Worm (Caenorhabditis elegans): Measurements from ENCODE around the gene W09D6.5.
"Not testable (repeated sequence)": the region's sequence is repeated elsewhere in the genome, so short reads cannot be mapped to it uniquely, and the experiment has no call there.

Gene W09D6.5

DNA sequence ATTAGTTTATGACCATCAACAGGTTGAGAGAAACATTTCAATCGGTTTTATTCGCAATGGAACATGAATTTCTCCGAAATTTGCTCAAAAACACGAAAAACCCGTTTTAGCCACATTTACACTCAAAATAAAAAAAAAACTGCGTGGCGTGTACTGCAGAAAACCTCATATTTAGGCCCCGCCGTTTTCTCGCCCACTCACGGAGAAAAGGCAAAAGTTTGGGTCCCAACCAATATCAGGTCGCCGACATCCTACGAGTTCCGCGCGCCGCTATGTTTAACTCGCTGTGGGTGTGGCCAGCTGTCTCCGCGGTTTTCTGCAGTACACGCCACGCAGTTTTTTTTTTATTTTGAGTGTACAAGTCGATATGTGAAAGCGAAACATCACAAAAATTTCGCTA is 35.6 kb downstream of the W09D6.5 start:
- no peak for TF ChIP-seq zip-8 (tag; optimal IDR thresholded peaks at IDR 0.05)
- no peak for TF ChIP-seq ces-1 (GFP tag; optimal IDR thresholded peaks at IDR 0.05)
- no peak for TF ChIP-seq bed-3 (GFP tag; optimal IDR thresholded peaks at IDR 0.05)
- no peak for TF ChIP-seq tbx-8 (GFP tag; optimal IDR thresholded peaks at IDR 0.05)
- no peak for TF ChIP-seq lin-32 (GFP tag; optimal IDR thresholded peaks at IDR 0.05)
- no peak for TF ChIP-seq mls-2 (tag; optimal IDR thresholded peaks at IDR 0.05)
- no peak for TF ChIP-seq mep-1 (tag; optimal IDR thresholded peaks at IDR 0.05)
- TF ChIP-seq unc-62 (GFP tag; optimal IDR thresholded peaks at IDR 0.05) = no peak
- TF ChIP-seq elt-3 (tag; optimal IDR thresholded peaks at IDR 0.05) = no peak
- no peak for TF ChIP-seq drap-1 (GFP tag; optimal IDR thresholded peaks at IDR 0.05)
- no peak for TF ChIP-seq nhr-2 (tag; optimal IDR thresholded peaks at IDR 0.05)
- no peak for TF ChIP-seq ztf-11 (tag; optimal IDR thresholded peaks at IDR 0.05)
- TF ChIP-seq nhr-76 (tag; optimal IDR thresholded peaks at IDR 0.05) = no peak
- no peak for TF ChIP-seq unc-39 (tag; optimal IDR thresholded peaks at IDR 0.05)
- TF ChIP-seq snpc-4 (tag; optimal IDR thresholded peaks at IDR 0.05) = no peak
- no peak for TF ChIP-seq ceh-83 (GFP tag; optimal IDR thresholded peaks at IDR 0.05)

DNA sequence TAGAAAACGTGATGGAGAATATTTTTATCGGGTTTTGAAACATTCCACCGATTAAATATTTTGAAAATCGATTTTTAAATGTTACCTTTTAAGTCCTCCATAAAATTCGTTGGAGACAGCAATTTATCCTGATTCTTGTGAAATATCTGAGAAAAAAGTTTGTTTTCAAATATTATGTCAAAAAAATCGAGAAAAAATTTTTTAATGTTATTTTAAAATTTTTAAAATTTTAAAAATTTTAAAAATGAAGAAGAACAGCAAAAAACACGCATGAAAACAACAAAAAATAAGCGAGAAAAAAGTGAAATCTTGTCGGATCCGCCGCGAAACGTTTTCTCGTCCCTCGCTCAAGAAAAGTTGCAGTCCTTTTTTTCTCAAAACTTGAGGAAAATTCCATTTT is 39.2 kb downstream of the W09D6.5 start, which contains the start of gene Y48A6C.8:
TSS of gene Y48A6C.8 (minus strand) at position 101 of the 400 bp plus-strand sequence.
- TF ChIP-seq sptf-1 (tag; optimal IDR thresholded peaks at IDR 0.05) (no peak), drap-1 (GFP tag; optimal IDR thresholded peaks at IDR 0.05) (no peak), ztf-11 (tag; optimal IDR thresholded peaks at IDR 0.05) (no peak), nhr-2 (tag; optimal IDR thresholded peaks at IDR 0.05) (no peak), bed-3 (GFP tag; optimal IDR thresholded peaks at IDR 0.05) (no peak), snpc-4 (tag; optimal IDR thresholded peaks at IDR 0.05) (no peak), lin-32 (GFP tag; optimal IDR thresholded peaks at IDR 0.05) (no peak), elt-1 (tag; optimal IDR thresholded peaks at IDR 0.05; ENCODE audit: borderline replicate concordance, insufficient read depth) (no peak), ham-2 (GFP tag; optimal IDR thresholded peaks at IDR 0.05) (no peak), unc-120 (tag; optimal IDR thresholded peaks at IDR 0.05; ENCODE audit: poor library complexity, severe bottlenecking) (no peak), flh-1 (GFP tag; optimal IDR thresholded peaks at IDR 0.05) (no peak), nhr-28 (tag; optimal IDR thresholded peaks at IDR 0.05) (no peak), lsy-2 (tag; optimal IDR thresholded peaks at IDR 0.05) (no peak)

DNA sequence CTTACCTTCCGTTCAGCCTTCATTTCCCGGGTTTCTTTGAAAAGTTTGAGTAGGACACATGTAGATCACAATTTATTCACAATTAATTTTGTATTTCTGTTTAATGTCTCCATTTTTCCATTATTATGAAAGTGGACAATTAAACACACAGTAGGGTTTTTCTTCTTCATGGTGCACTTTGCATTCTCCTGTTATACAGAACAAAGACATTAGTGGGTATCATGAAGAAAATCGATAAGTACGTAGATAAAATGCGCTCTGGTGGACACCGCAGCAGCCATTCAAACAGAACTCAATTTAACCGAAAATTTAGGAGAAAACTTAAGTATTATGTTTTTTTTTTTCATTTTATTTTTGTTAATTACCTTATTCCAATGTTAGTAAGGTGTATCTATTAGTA is 41.1 kb downstream of the W09D6.5 start:
- TF ChIP-seq unc-120 (tag; optimal IDR thresholded peaks at IDR 0.05; ENCODE audit: poor library complexity, severe bottlenecking) (no peak), mab-5 (tag; optimal IDR thresholded peaks at IDR 0.05) (no peak), ces-1 (GFP tag; optimal IDR thresholded peaks at IDR 0.05) (peak; percentile 42), lin-32 (GFP tag; optimal IDR thresholded peaks at IDR 0.05) (no peak), zip-8 (tag; optimal IDR thresholded peaks at IDR 0.05) (no peak), pha-4 (tag; optimal IDR thresholded peaks at IDR 0.05) (no peak), elt-1 (tag; optimal IDR thresholded peaks at IDR 0.05; ENCODE audit: borderline replicate concordance, insufficient read depth) (no peak), ceh-83 (GFP tag; optimal IDR thresholded peaks at IDR 0.05) (no peak)

DNA sequence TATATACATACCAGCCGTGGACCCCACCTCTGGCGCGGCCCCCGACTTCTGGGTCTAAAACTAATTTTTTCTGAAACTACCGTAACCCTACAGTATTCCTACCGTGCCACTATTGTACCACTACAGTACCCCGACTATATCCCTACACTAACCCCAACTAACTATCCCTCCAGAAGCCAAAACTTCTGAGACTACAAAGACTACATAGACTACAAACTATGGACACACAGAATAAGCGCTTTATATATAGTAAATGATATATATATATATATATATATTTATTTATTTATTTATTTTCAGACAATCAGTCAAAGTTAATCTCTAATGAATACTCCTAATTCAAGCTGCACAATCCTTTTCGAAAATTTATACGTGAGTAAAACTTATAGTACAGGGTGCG is 43.2 kb downstream of the W09D6.5 start, which contains the start of gene pha-1:
TSS of gene pha-1 (plus strand) at position 301 of the 400 bp plus-strand sequence.
- not testable (repeated sequence) for TF ChIP-seq mls-2, nhr-76, snpc-4 (tag; optimal IDR thresholded peaks at IDR 0.05)

DNA sequence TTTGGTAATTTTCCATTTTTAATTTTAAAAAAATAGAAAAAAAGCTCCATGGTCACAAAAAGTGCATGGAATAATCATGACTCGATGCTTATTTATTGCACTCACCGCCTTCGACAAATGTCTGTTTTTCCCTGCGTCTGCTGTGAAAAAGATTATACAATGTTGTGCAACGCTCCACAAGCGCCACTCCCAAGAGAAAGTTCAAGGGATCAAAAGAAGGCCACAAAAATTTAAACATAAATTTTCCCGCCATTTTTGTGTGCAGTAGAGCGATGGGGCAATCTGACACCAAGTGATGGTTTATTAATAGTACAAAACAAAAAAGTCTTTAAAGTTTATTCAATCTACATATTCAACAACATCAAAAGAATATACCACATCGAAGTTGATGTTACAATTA is 50.6 kb downstream of the W09D6.5 start, which contains the start of gene fbxa-128:
TSS of gene fbxa-128 (minus strand) at position 192 of the 400 bp plus-strand sequence.
- TF ChIP-seq snpc-4 (tag; optimal IDR thresholded peaks at IDR 0.05) = no peak
- TF ChIP-seq sem-2 (GFP tag; optimal IDR thresholded peaks at IDR 0.05) = no peak
- no peak for TF ChIP-seq lin-32 (GFP tag; optimal IDR thresholded peaks at IDR 0.05)
- no peak for TF ChIP-seq elt-1 (tag; optimal IDR thresholded peaks at IDR 0.05; ENCODE audit: borderline replicate concordance, insufficient read depth)
- no peak for TF ChIP-seq M03D4.4 (tag; optimal IDR thresholded peaks at IDR 0.05)
- no peak for TF ChIP-seq ces-1 (GFP tag; optimal IDR thresholded peaks at IDR 0.05)
- TF ChIP-seq mls-2 (tag; optimal IDR thresholded peaks at IDR 0.05) = no peak
- no peak for TF ChIP-seq ham-2 (GFP tag; optimal IDR thresholded peaks at IDR 0.05)
- no peak for TF ChIP-seq lsy-2 (tag; optimal IDR thresholded peaks at IDR 0.05)
- no peak for TF ChIP-seq elt-3 (tag; optimal IDR thresholded peaks at IDR 0.05)
- no peak for TF ChIP-seq zip-8 (tag; optimal IDR thresholded peaks at IDR 0.05)
- no peak for TF ChIP-seq unc-39 (tag; optimal IDR thresholded peaks at IDR 0.05)
- no peak for TF ChIP-seq ceh-43 (GFP tag; optimal IDR thresholded peaks at IDR 0.05)
- no peak for TF ChIP-seq nhr-237 (tag; optimal IDR thresholded peaks at IDR 0.05)
- TF ChIP-seq tbx-8 (GFP tag; optimal IDR thresholded peaks at IDR 0.05) = no peak
- no peak for TF ChIP-seq nhr-2 (tag; optimal IDR thresholded peaks at IDR 0.05)
